Fruit fly (Drosophila melanogaster) whole organism, pupa: ENCODE data around the gene CG10301.

ENCODE experiments used
- CG10348 ChIP-seq: fragments of 200-800 bp; sonication (Bioruptor generic); IDR thresholded peaks from 2 replicates; pipeline ENCODE4 v1.3.6; 2022; ENCODE audit warnings: missing biosample characterization, missing genetic modification characterization
- CG12605 ChIP-seq: fragments of 200-800 bp; sonication (Bioruptor generic); IDR thresholded peaks from 2 replicates; pipeline ENCODE4 v1.3.6; 2022; ENCODE audit warnings: missing biosample characterization, missing genetic modification characterization
- CG13204 ChIP-seq: fragments of 200-800 bp; sonication (Bioruptor generic); optimal IDR thresholded peaks from 2 replicates; lab custom pipeline; 2018; ENCODE audit warnings: missing biosample characterization, mild to moderate bottlenecking, missing genetic modification characterization, moderate library complexity
- CG14655 ChIP-seq: fragments of 200-800 bp; sonication (Bioruptor generic); optimal IDR thresholded peaks from 3 replicates; lab custom pipeline; 2017; ENCODE audit warnings: mild to moderate bottlenecking, missing biosample characterization, missing genetic modification reagents, missing genetic modification characterization
- CG15710 ChIP-seq: fragments of 200-800 bp; sonication (Bioruptor generic); optimal IDR thresholded peaks from 2 replicates; lab custom pipeline; 2018; ENCODE audit warnings: missing biosample characterization, mild to moderate bottlenecking, missing genetic modification characterization, moderate library complexity
- CG17806 ChIP-seq: fragments of 200-800 bp; sonication (Bioruptor generic); optimal IDR thresholded peaks from 2 replicates; lab custom pipeline; 2018; ENCODE audit warnings: missing biosample characterization, mild to moderate bottlenecking, missing genetic modification characterization, moderate library complexity
- CG32121 ChIP-seq: fragments of 200-800 bp; sonication (Bioruptor generic); IDR thresholded peaks from 2 replicates; pipeline ENCODE4 v1.3.6; 2022; ENCODE audit warnings: missing biosample characterization, missing genetic modification characterization
- CG34367 ChIP-seq: fragments of 200-800 bp; sonication (Bioruptor generic); optimal IDR thresholded peaks from 2 replicates; lab custom pipeline; 2018; ENCODE audit warnings: missing biosample characterization, mild to moderate bottlenecking, missing genetic modification characterization
- CG4496 ChIP-seq: fragments of 200-800 bp; sonication (Bioruptor generic); IDR thresholded peaks from 3 replicates; pipeline ENCODE4 v1.3.6; 2022; ENCODE audit warnings: missing biosample characterization, missing genetic modification characterization
- CG8159 ChIP-seq: fragments of 200-800 bp; sonication (Bioruptor generic); optimal IDR thresholded peaks from 3 replicates; lab custom pipeline; 2018; ENCODE audit warnings: missing biosample characterization, mild to moderate bottlenecking, missing genetic modification characterization, moderate library complexity
- CG8301 ChIP-seq: fragments of 200-800 bp; sonication (Bioruptor generic); optimal IDR thresholded peaks from 2 replicates; lab custom pipeline; 2018; ENCODE audit warnings: missing biosample characterization, mild to moderate bottlenecking, missing genetic modification characterization
- CG9948 ChIP-seq: fragments of 200-800 bp; sonication (Bioruptor generic); optimal IDR thresholded peaks from 2 replicates; lab custom pipeline; 2018; ENCODE audit warnings: missing biosample characterization, mild to moderate bottlenecking, missing genetic modification characterization, moderate library complexity
- D1 ChIP-seq: fragments of 200-800 bp; sonication (Bioruptor generic); optimal IDR thresholded peaks from 2 replicates; lab custom pipeline; 2018; ENCODE audit warnings: missing biosample characterization, mild to moderate bottlenecking, missing genetic modification characterization, moderate library complexity
- EcR ChIP-seq: fragments of 200-800 bp; sonication (Bioruptor generic); optimal IDR thresholded peaks from 3 replicates; lab custom pipeline; 2019; ENCODE audit warnings: missing biosample characterization, missing genetic modification characterization, mild to moderate bottlenecking, moderate library complexity, missing genetic modification reagents
- Ets98B ChIP-seq: fragments of 200-800 bp; sonication (Bioruptor generic); IDR thresholded peaks from 2 replicates; pipeline ENCODE4 v1.3.6; 2022; ENCODE audit warnings: missing biosample characterization, missing genetic modification characterization
- Pif1A ChIP-seq: fragments of 200-800 bp; sonication (Bioruptor generic); optimal IDR thresholded peaks from 3 replicates; lab custom pipeline; 2016; ENCODE audit warnings: missing biosample characterization, missing genetic modification characterization
- Pif1B ChIP-seq: fragments of 200-800 bp; sonication (Bioruptor generic); optimal IDR thresholded peaks from 3 replicates; lab custom pipeline; 2016; ENCODE audit warnings: missing biosample characterization, missing genetic modification characterization
- Snoo ChIP-seq: fragments of 200-800 bp; sonication (Bioruptor generic); optimal IDR thresholded peaks from 3 replicates; lab custom pipeline; 2017; ENCODE audit warnings: missing biosample characterization, mild to moderate bottlenecking, missing genetic modification characterization, inconsistent platforms
- fd96Ca ChIP-seq: fragments of 200-800 bp; sonication (Bioruptor generic); IDR thresholded peaks from 3 replicates; pipeline ENCODE4 v1.3.6; 2022; ENCODE audit warnings: missing biosample characterization, missing genetic modification characterization
- gl ChIP-seq: fragments of 200-800 bp; sonication (Bioruptor generic); optimal IDR thresholded peaks from 2 replicates; lab custom pipeline; 2018; ENCODE audit warnings: missing biosample characterization, mild to moderate bottlenecking, missing genetic modification characterization
- rn ChIP-seq: fragments of 200-800 bp; sonication (Bioruptor generic); IDR thresholded peaks from 2 replicates; pipeline ENCODE4 v1.3.6; 2022; ENCODE audit warnings: missing biosample characterization, missing genetic modification characterization

CG10301 gene

dm6 chr3R:23679911-23680336 is 30.0 kb upstream of the CG10301 start, which contains the start of gene eIF3d1:
Gene eIF3d1 (plus strand): TSS chr3R:23680039.
- TF ChIP-seq EcR (GFP tag; lab: Kevin White, UChicago) (no peak), Ets98B (GFP tag; lab: Robert Waterston, UW) (no peak), D1 (no peak)
- TF ChIP-seq, all 21 proteins: peak for 0

dm6 chr3R:23682203-23682602 is 27.8 kb upstream of the CG10301 start, which contains the start of gene CG16710:
Gene CG16710 (plus strand): TSS chr3R:23682503.
- TF ChIP-seq fd96Ca, result no peak
- no peak for TF ChIP-seq Ets98B (GFP tag; lab: Robert Waterston, UW)
- no peak for TF ChIP-seq CG8159 (tag; lab: Kevin White, UChicago)
- no peak for TF ChIP-seq Pif1A (GFP tag; lab: Kevin White, UChicago)
- no peak for TF ChIP-seq EcR (GFP tag; lab: Kevin White, UChicago)
- TF ChIP-seq CG13204 (GFP tag; lab: Kevin White, UChicago), result no peak
- no peak for TF ChIP-seq CG14655 (GFP tag; lab: Kevin White, UChicago)
- no peak for TF ChIP-seq Snoo
- TF ChIP-seq CG8301 (tag; lab: Kevin White, UChicago), result no peak

- TF ChIP-seq CG10348 (GFP tag; lab: Robert Waterston, UW), result no peak
- TF ChIP-seq CG15710 (tag; lab: Kevin White, UChicago), result no peak
- TF ChIP-seq gl (tag; lab: Kevin White, UChicago), result no peak
- no peak for TF ChIP-seq Pif1A (GFP tag; lab: Kevin White, UChicago)
- TF ChIP-seq Pif1B (GFP tag; lab: Kevin White, UChicago), result no peak
- TF ChIP-seq CG17806 (tag; lab: Kevin White, UChicago), result no peak
- TF ChIP-seq fd96Ca, result no peak
- no peak for TF ChIP-seq D1
- TF ChIP-seq CG34367 (tag; lab: Kevin White, UChicago), result no peak
- no peak for TF ChIP-seq Ets98B (GFP tag; lab: Robert Waterston, UW)
- TF ChIP-seq CG32121 (GFP tag; lab: Robert Waterston, UW), result no peak
- TF ChIP-seq CG8159 (tag; lab: Kevin White, UChicago), result no peak
Measured at dm6 chr3R:23683757-23684156, 26.2 kb upstream of the CG10301 start, which contains the start of gene CG18754. Gene CG18754 (plus strand): TSS chr3R:23684057.

- no peak for TF ChIP-seq EcR (GFP tag; lab: Kevin White, UChicago)
- TF ChIP-seq CG9948 (tag; lab: Kevin White, UChicago), result no peak
- TF ChIP-seq CG32121 (GFP tag; lab: Robert Waterston, UW), result no peak
- TF ChIP-seq Pif1A (GFP tag; lab: Kevin White, UChicago), result no peak
- TF ChIP-seq CG34367 (tag; lab: Kevin White, UChicago), result no peak
- no peak for TF ChIP-seq CG15710 (tag; lab: Kevin White, UChicago)
- no peak for TF ChIP-seq fd96Ca
- TF ChIP-seq CG10348 (GFP tag; lab: Robert Waterston, UW), result no peak
- TF ChIP-seq Ets98B (GFP tag; lab: Robert Waterston, UW), result no peak
- TF ChIP-seq CG8159 (tag; lab: Kevin White, UChicago), result no peak
- TF ChIP-seq Snoo, result no peak
- TF ChIP-seq CG12605, result no peak
- no peak for TF ChIP-seq gl (tag; lab: Kevin White, UChicago)
- TF ChIP-seq CG4496 (GFP tag; lab: Robert Waterston, UW), result no peak
- TF ChIP-seq CG17806 (tag; lab: Kevin White, UChicago), result no peak
- no peak for TF ChIP-seq CG8301 (tag; lab: Kevin White, UChicago)
- no peak for TF ChIP-seq CG13204 (GFP tag; lab: Kevin White, UChicago)
- no peak for TF ChIP-seq rn
Measured at dm6 chr3R:23685955-23686354, 24.0 kb upstream of the CG10301 start, which contains the start of gene SPE. Gene SPE (plus strand): TSS chr3R:23686255.

dm6 chr3R:23686924-23687323 is 23.0 kb upstream of the CG10301 start:
- TF ChIP-seq CG32121 (GFP tag; lab: Robert Waterston, UW), result no peak
- TF ChIP-seq CG8301 (tag; lab: Kevin White, UChicago), result no peak
- TF ChIP-seq CG13204 (GFP tag; lab: Kevin White, UChicago), result no peak
- TF ChIP-seq CG8159 (tag; lab: Kevin White, UChicago), result no peak
- TF ChIP-seq CG34367 (tag; lab: Kevin White, UChicago), result no peak
- no peak for TF ChIP-seq CG17806 (tag; lab: Kevin White, UChicago)
- TF ChIP-seq gl (tag; lab: Kevin White, UChicago), result no peak
- no peak for TF ChIP-seq rn
- no peak for TF ChIP-seq CG14655 (GFP tag; lab: Kevin White, UChicago)
- TF ChIP-seq CG9948 (tag; lab: Kevin White, UChicago), result no peak

- TF ChIP-seq rn (no peak), Pif1A (GFP tag; lab: Kevin White, UChicago) (no peak), CG10348 (GFP tag; lab: Robert Waterston, UW) (no peak), CG34367 (tag; lab: Kevin White, UChicago) (no peak), CG13204 (GFP tag; lab: Kevin White, UChicago) (no peak), CG9948 (tag; lab: Kevin White, UChicago) (no peak), CG17806 (tag; lab: Kevin White, UChicago) (no peak), Snoo (no peak), D1 (no peak), CG8301 (tag; lab: Kevin White, UChicago) (no peak), fd96Ca (no peak), CG14655 (GFP tag; lab: Kevin White, UChicago) (no peak), EcR (GFP tag; lab: Kevin White, UChicago) (no peak), CG12605 (no peak), CG15710 (tag; lab: Kevin White, UChicago) (no peak), gl (tag; lab: Kevin White, UChicago) (no peak)
Measured at dm6 chr3R:23694579-23695033, 15.4 kb upstream of the CG10301 start, which contains the start of gene CG10254. Gene CG10254 (minus strand): TSS chr3R:23694983.
